Fruit fly (Drosophila melanogaster) whole organism, wandering third instar larva: ENCODE data around the gene ash1.

Experiments used
- Dfd ChIP-seq: fragments of >200 bp; optimal IDR thresholded peaks from 2 replicates; lab custom pipeline; 2017; ENCODE audit warnings: missing biosample characterization, missing genetic modification characterization
- HLH106 ChIP-seq: fragments of 200-800 bp; optimal IDR thresholded peaks from 3 replicates; lab custom pipeline; 2019; ENCODE audit warnings: missing biosample characterization, mild to moderate bottlenecking, missing genetic modification characterization, moderate library complexity
- Hnf4 ChIP-seq: fragments of 200-800 bp; sonication (Bioruptor generic); optimal IDR thresholded peaks from 2 replicates; lab custom pipeline; 2016; ENCODE audit warnings: missing biosample characterization, mild to moderate bottlenecking, missing genetic modification characterization
- Vsx2 ChIP-seq: fragments of 200-300, 225-300 bp; sonication (Bioruptor generic); optimal IDR thresholded peaks from 2 replicates; lab custom pipeline; 2018; ENCODE audit warnings: missing biosample characterization, missing genetic modification characterization; ENCODE audit not compliant: partially characterized antibody
- brk ChIP-seq: fragments of 200-800 bp; sonication (Bioruptor generic); optimal IDR thresholded peaks from 2 replicates; lab custom pipeline; 2016; ENCODE audit warnings: missing biosample characterization, mild to moderate bottlenecking, missing genetic modification characterization
- psq ChIP-seq: fragments of 200-800 bp; sonication (Bioruptor generic); optimal IDR thresholded peaks from 3 replicates; lab custom pipeline; 2017; ENCODE audit warnings: missing biosample characterization, mild to moderate bottlenecking, missing genetic modification characterization, moderate library complexity

- no peak for TF ChIP-seq HLH106 (tag; lab: Kevin White, UChicago)
- TF ChIP-seq brk (GFP tag; lab: Kevin White, UChicago) = no peak
- TF ChIP-seq Dfd (GFP tag; lab: Kevin White, UChicago) = no peak
- TF ChIP-seq Vsx2 (GFP tag; lab: Kevin White, UChicago) = no peak
- peak; percentile 0 for TF ChIP-seq psq (GFP tag; lab: Kevin White, UChicago)
- TF ChIP-seq Hnf4 (GFP tag; lab: Kevin White, UChicago) = no peak
These were observed 40.6 kb downstream of the ash1 start for dm6 chr3L:19557996-19558375.
